Fruit fly (Drosophila melanogaster) whole organism, embryonic: ENCODE results near the gene Sgs1.

Source experiments
- CG12942 ChIP-seq: fragments of 200-800 bp; sonication (Bioruptor generic); optimal IDR thresholded peaks from 3 replicates; lab custom pipeline; 2016; ENCODE audit warnings: missing biosample characterization, missing genetic modification characterization
- CG13123 ChIP-seq: fragments of 200-800 bp; sonication (Bioruptor generic); optimal IDR thresholded peaks from 2 replicates; lab custom pipeline; 2016; ENCODE audit warnings: missing biosample characterization, missing genetic modification characterization
- CG14860 ChIP-seq: fragments of 200-800 bp; sonication (Bioruptor generic); IDR thresholded peaks from 3 replicates; pipeline ENCODE4 v1.3.6; 2022; ENCODE audit warnings: missing biosample characterization, missing genetic modification characterization; ENCODE audit not compliant: partially characterized antibody
- CG15696 ChIP-seq: fragments of 200-800 bp; sonication (Bioruptor generic); optimal IDR thresholded peaks from 2 replicates; lab custom pipeline; 2019; ENCODE audit warnings: missing biosample characterization, mild to moderate bottlenecking, missing genetic modification characterization, moderate library complexity
- CG1647 ChIP-seq: fragments of 200-800 bp; sonication (Bioruptor generic); optimal IDR thresholded peaks from 3 replicates; lab custom pipeline; 2016; ENCODE audit warnings: missing biosample characterization, missing genetic modification characterization
- CG16863 ChIP-seq: fragments of 200-800 bp; sonication (Bioruptor generic); optimal IDR thresholded peaks from 3 replicates; lab custom pipeline; 2016; ENCODE audit warnings: missing biosample characterization, missing genetic modification characterization
- CG17802 ChIP-seq: fragments of 200-800 bp; sonication (Bioruptor generic); optimal IDR thresholded peaks from 2 replicates; lab custom pipeline; 2018; ENCODE audit warnings: missing biosample characterization, mild to moderate bottlenecking, missing genetic modification characterization, moderate library complexity
- CG18476 ChIP-seq: fragments of 200-800 bp; sonication (Bioruptor generic); optimal IDR thresholded peaks from 2 replicates; lab custom pipeline; 2016; ENCODE audit warnings: missing biosample characterization, mild to moderate bottlenecking, missing genetic modification characterization
- CG2712 ChIP-seq: fragments of 200-800 bp; optimal IDR thresholded peaks from 3 replicates; lab custom pipeline; 2019; ENCODE audit warnings: missing biosample characterization, mild to moderate bottlenecking, missing genetic modification characterization, moderate library complexity
- CG30431 ChIP-seq: fragments of 200-800 bp; sonication (Bioruptor generic); optimal IDR thresholded peaks from 2 replicates; lab custom pipeline; 2017; ENCODE audit warnings: missing biosample characterization, missing genetic modification characterization
- CG3163 ChIP-seq: fragments of 200-800 bp; sonication (Bioruptor generic); optimal IDR thresholded peaks from 3 replicates; lab custom pipeline; 2016; ENCODE audit warnings: missing biosample characterization, missing genetic modification characterization
- CG3838 ChIP-seq: fragments of 200-800 bp; sonication (Bioruptor generic); optimal IDR thresholded peaks from 3 replicates; lab custom pipeline; 2016; ENCODE audit warnings: missing biosample characterization, missing genetic modification characterization
- CG3847 ChIP-seq: fragments of 200-800 bp; sonication (Bioruptor generic); IDR thresholded peaks from 2 replicates; pipeline ENCODE4 v1.3.6; 2022; ENCODE audit warnings: missing biosample characterization, missing genetic modification characterization
- CG4404 ChIP-seq: fragments of 200-800 bp; sonication (Bioruptor generic); IDR thresholded peaks from 2 replicates; pipeline ENCODE4 v1.3.6; 2022; ENCODE audit warnings: missing biosample characterization, missing genetic modification characterization
- CG8478 ChIP-seq: fragments of >200 bp; optimal IDR thresholded peaks from 2 replicates; lab custom pipeline; 2018
- CG8924 ChIP-seq: fragments of 200-800 bp; optimal IDR thresholded peaks from 3 replicates; lab custom pipeline; 2019; ENCODE audit warnings: missing biosample characterization, mild to moderate bottlenecking, missing genetic modification characterization, moderate library complexity
- CG9215 ChIP-seq: fragments of 200-800 bp; sonication (Bioruptor generic); IDR thresholded peaks from 2 replicates; pipeline ENCODE4 v1.3.6; 2022; ENCODE audit warnings: missing biosample characterization, missing genetic modification characterization
- CG9727 ChIP-seq: fragments of 200-800 bp; sonication (Bioruptor generic); optimal IDR thresholded peaks from 3 replicates; lab custom pipeline; 2017; ENCODE audit warnings: missing biosample characterization, mild to moderate bottlenecking, missing genetic modification characterization
- CG9817 ChIP-seq: fragments of 200-800 bp; sonication (Bioruptor generic); optimal IDR thresholded peaks from 2 replicates; lab custom pipeline; 2018; ENCODE audit warnings: missing biosample characterization, mild to moderate bottlenecking, missing genetic modification characterization, moderate library complexity
- CkIIα-i1 ChIP-seq: fragments of 200-800 bp; sonication (Bioruptor generic); IDR thresholded peaks from 2 replicates; pipeline ENCODE4 v1.3.6; 2022; ENCODE audit warnings: missing biosample characterization, missing genetic modification characterization
- CoRest ChIP-seq: fragments of 200-800 bp; sonication (Bioruptor generic); optimal IDR thresholded peaks from 3 replicates; lab custom pipeline; 2018; ENCODE audit warnings: missing biosample characterization, mild to moderate bottlenecking, missing genetic modification characterization, moderate library complexity
- Dref ChIP-seq: fragments of 200-800 bp; sonication (Bioruptor generic); IDR thresholded peaks from 2 replicates; pipeline ENCODE4 v1.3.6; 2022; ENCODE audit warnings: missing biosample characterization, missing genetic modification characterization
- Hr39 ChIP-seq: fragments of >200 bp; optimal IDR thresholded peaks from 2 replicates; lab custom pipeline; 2017
- Max ChIP-seq: fragments of 200-800 bp; sonication (Bioruptor generic); optimal IDR thresholded peaks from 2 replicates; lab custom pipeline; 2016; ENCODE audit warnings: missing biosample characterization, mild to moderate bottlenecking, missing genetic modification characterization
- Mrtf ChIP-seq: fragments of 200-800 bp; sonication (Bioruptor generic); IDR thresholded peaks from 3 replicates; pipeline ENCODE4 v1.3.6; 2022; ENCODE audit warnings: missing biosample characterization, missing genetic modification characterization
- NC2β ChIP-seq: fragments of 200-800 bp; sonication (Bioruptor generic); optimal IDR thresholded peaks from 2 replicates; lab custom pipeline; 2016; ENCODE audit warnings: missing biosample characterization, missing genetic modification characterization
- Nf-YB ChIP-seq: fragments of 200-800 bp; sonication (Bioruptor generic); optimal IDR thresholded peaks from 3 replicates; lab custom pipeline; 2019; ENCODE audit warnings: missing biosample characterization, mild to moderate bottlenecking, missing genetic modification characterization, moderate library complexity
- Nf-YC ChIP-seq: fragments of 200-800 bp; optimal IDR thresholded peaks from 3 replicates; lab custom pipeline; 2019; ENCODE audit warnings: missing biosample characterization, mild to moderate bottlenecking, missing genetic modification characterization, moderate library complexity
- Sry-β ChIP-seq: fragments of 200-800 bp; sonication (Bioruptor generic); optimal IDR thresholded peaks from 2 replicates; lab custom pipeline; 2018; ENCODE audit warnings: missing biosample characterization, mild to moderate bottlenecking, missing genetic modification characterization, moderate library complexity
- Stat92E ChIP-seq, 3 experiments: fragments of >200 bp in 2 of 3; fragments of 200-800 bp in 1 of 3; sonication (Bioruptor generic) in 1 of 3; optimal IDR thresholded peaks; 2 replicates each; lab custom pipeline; 2017 to 2019; ENCODE audit warnings: missing biosample characterization in 3 of 3, missing genetic modification characterization in 3 of 3, mild to moderate bottlenecking in 1 of 3, moderate library complexity in 1 of 3
- TFAM ChIP-seq: fragments of 200-800 bp; sonication (Bioruptor generic); optimal IDR thresholded peaks from 2 replicates; lab custom pipeline; 2017; ENCODE audit warnings: missing biosample characterization, missing genetic modification characterization, inconsistent platforms
- Taf1 ChIP-seq: fragments of 200-800 bp; sonication (Bioruptor generic); IDR thresholded peaks from 2 replicates; pipeline ENCODE4 v1.3.6; 2022; ENCODE audit warnings: missing biosample characterization, missing genetic modification characterization
- YL-1 ChIP-seq: fragments of 200-800 bp; sonication (Bioruptor generic); optimal IDR thresholded peaks from 3 replicates; lab custom pipeline; 2017; ENCODE audit warnings: missing biosample characterization, mild to moderate bottlenecking, missing genetic modification characterization
- abd-A ChIP-seq: fragments of 200-800 bp; sonication (Bioruptor generic); optimal IDR thresholded peaks from 3 replicates; lab custom pipeline; 2019; ENCODE audit warnings: missing biosample characterization, mild to moderate bottlenecking, missing genetic modification characterization, moderate library complexity
- ac ChIP-seq: fragments of 200-800 bp; sonication (Bioruptor generic); optimal IDR thresholded peaks from 3 replicates; lab custom pipeline; 2017; ENCODE audit warnings: missing biosample characterization, mild to moderate bottlenecking, missing genetic modification characterization
- chm ChIP-seq: fragments of 200-800 bp; sonication (Bioruptor generic); IDR thresholded peaks from 2 replicates; pipeline ENCODE4 v1.3.6; 2022; ENCODE audit warnings: missing biosample characterization, missing genetic modification characterization
- crc ChIP-seq: fragments of 200-800 bp; sonication (Bioruptor generic); optimal IDR thresholded peaks from 2 replicates; lab custom pipeline; 2016; ENCODE audit warnings: missing biosample characterization, missing genetic modification characterization
- eve ChIP-seq, 2 experiments: fragments of >200 bp; optimal IDR thresholded peaks; 2 replicates each; lab custom pipeline; 2017; ENCODE audit warnings: missing biosample characterization in 2 of 2, missing genetic modification characterization in 2 of 2
- exex ChIP-seq: fragments of 200-800 bp; sonication (Bioruptor generic); optimal IDR thresholded peaks from 4 replicates; lab custom pipeline; 2018; ENCODE audit warnings: missing biosample characterization, mild to moderate bottlenecking, missing genetic modification characterization, moderate library complexity
- fd96Cb ChIP-seq: fragments of 200-800 bp; sonication (Bioruptor generic); optimal IDR thresholded peaks from 2 replicates; lab custom pipeline; 2018; ENCODE audit warnings: missing biosample characterization, mild to moderate bottlenecking, missing genetic modification characterization, moderate library complexity
- hkb ChIP-seq, 2 experiments: fragments of 200-800 bp in 1 of 2; fragments of >200 bp in 1 of 2; sonication (Bioruptor generic) in 1 of 2; IDR thresholded peaks in 1 of 2; optimal IDR thresholded peaks in 1 of 2; 2 replicates each; pipeline versions ENCODE4 v1.3.6 to Lab custom; 2017 to 2022; ENCODE audit warnings: missing biosample characterization in 1 of 2, missing genetic modification characterization in 1 of 2
- inv ChIP-seq: fragments of 200-800 bp; sonication (Bioruptor generic); IDR thresholded peaks from 2 replicates; pipeline ENCODE4 v1.3.6; 2022; ENCODE audit warnings: missing biosample characterization, missing genetic modification characterization; ENCODE audit not compliant: partially characterized antibody
- jumu ChIP-seq: fragments of 200-800 bp; sonication (Bioruptor generic); optimal IDR thresholded peaks from 3 replicates; lab custom pipeline; 2016; ENCODE audit warnings: missing biosample characterization, missing genetic modification characterization
- kni ChIP-seq: fragments of 200-800 bp; sonication (Bioruptor generic); optimal IDR thresholded peaks from 3 replicates; lab custom pipeline; 2017; ENCODE audit warnings: mild to moderate bottlenecking, missing biosample characterization, missing genetic modification reagents, missing genetic modification characterization
- prd ChIP-seq, 3 experiments: fragments of >200 bp in 2 of 3; fragments of 200-800 bp in 1 of 3; sonication (Bioruptor generic) in 1 of 3; optimal IDR thresholded peaks in 2 of 3; IDR thresholded peaks in 1 of 3; 2 replicates in 2 of 3; 3 replicates in 1 of 3; pipeline versions ENCODE4 v1.3.6 to Lab custom; 2017 to 2022; ENCODE audit warnings: missing biosample characterization in 1 of 3, missing genetic modification characterization in 1 of 3
- sd ChIP-seq: fragments of 200-800 bp; sonication (Bioruptor generic); optimal IDR thresholded peaks from 3 replicates; lab custom pipeline; 2018; ENCODE audit warnings: missing biosample characterization, mild to moderate bottlenecking, missing genetic modification characterization, moderate library complexity
- toy ChIP-seq: fragments of 200-800 bp; sonication (Bioruptor generic); IDR thresholded peaks from 2 replicates; pipeline ENCODE4 v1.3.6; 2022; ENCODE audit warnings: missing biosample characterization, missing genetic modification characterization
- tup ChIP-seq: fragments of 200-800 bp; sonication (Bioruptor generic); optimal IDR thresholded peaks from 2 replicates; lab custom pipeline; 2016; ENCODE audit warnings: missing biosample characterization, mild to moderate bottlenecking, missing genetic modification characterization, moderate library complexity
- unc-4 ChIP-seq: fragments of 200-800 bp; sonication (Bioruptor generic); IDR thresholded peaks from 2 replicates; pipeline ENCODE4 v1.3.6; 2022; ENCODE audit warnings: missing biosample characterization, missing genetic modification characterization; ENCODE audit not compliant: partially characterized antibody
- zen ChIP-seq: fragments of 200-800 bp; sonication (Bioruptor generic); optimal IDR thresholded peaks from 3 replicates; lab custom pipeline; 2018; ENCODE audit warnings: missing biosample characterization, mild to moderate bottlenecking, missing genetic modification characterization, moderate library complexity

Sgs1 gene

dm6 chr2L:4891914-4892469 is 45.2 kb upstream of the Sgs1 start, which contains the start of gene CG3036 (continued):
- TF ChIP-seq Nf-YB (GFP tag; lab: Kevin White, UChicago) (peak; percentile 31), kni (peak; percentile 42), CG4404 (GFP tag; lab: Robert Waterston, UW) (no peak), CG12942 (GFP tag; lab: Kevin White, UChicago) (no peak), CG3163 (GFP tag; lab: Kevin White, UChicago) (peak; percentile 55), YL-1 (GFP tag; lab: Kevin White, UChicago) (peak; percentile 9), CG1647 (GFP tag; lab: Kevin White, UChicago) (no peak), hkb (optimal IDR thresholded peaks at IDR 0.05; lab: Kevin White, UChicago) (no peak), hkb (GFP tag; IDR thresholded peaks at IDR 0.05; lab: Robert Waterston, UW) (no peak; the same call in none of the 2 replicates), Hr39 (lab: Kevin White, UChicago) (no peak), chm (peak; percentile 85), tup (no peak), jumu (GFP tag; lab: Kevin White, UChicago) (no peak), NC2β (GFP tag; lab: Kevin White, UChicago) (peak; percentile 43), eve (GFP tag; optimal IDR thresholded peaks at IDR 0.05; lab: Kevin White, UChicago) (no peak), CG8478 (lab: Kevin White, UChicago) (no peak), prd (optimal IDR thresholded peaks at IDR 0.05; lab: Kevin White, UChicago) (no peak), prd (GFP tag; IDR thresholded peaks at IDR 0.05; lab: Robert Waterston, UW) (0 out of 3 replicates have a peak, but pooled peaks have one; percentile 22), CG9817 (tag; lab: Kevin White, UChicago) (no peak), Dref (GFP tag; lab: Robert Waterston, UW) (no peak), CG30431 (GFP tag; lab: Kevin White, UChicago) (no peak), sd (tag; lab: Kevin White, UChicago) (peak; percentile 62), zen (tag; lab: Kevin White, UChicago) (no peak), CG15696 (tag; lab: Kevin White, UChicago) (peak; percentile 3), Nf-YC (peak; percentile 28), Sry-β (GFP tag; lab: Kevin White, UChicago) (no peak), Mrtf (GFP tag; lab: Robert Waterston, UW) (no peak), CG9215 (GFP tag; lab: Robert Waterston, UW) (no peak), CG14860 (GFP tag; lab: Robert Waterston, UW) (no peak), CG3838 (peak; percentile 23), CG3847 (GFP tag; lab: Robert Waterston, UW) (no peak), abd-A (tag; lab: Kevin White, UChicago) (peak; percentile 56), toy (GFP tag; lab: Robert Waterston, UW) (no peak), CG9727 (peak; percentile 48), fd96Cb (tag; lab: Kevin White, UChicago) (no peak), CG8924 (tag; lab: Kevin White, UChicago) (peak; percentile 77), ac (GFP tag; lab: Kevin White, UChicago) (peak; percentile 49), CoRest (tag; lab: Kevin White, UChicago) (no peak), unc-4 (GFP tag; lab: Robert Waterston, UW) (peak; percentile 55), CG18476 (GFP tag; lab: Kevin White, UChicago) (no peak), exex (no peak), Taf1 (no peak), inv (GFP tag; lab: Robert Waterston, UW) (no peak), CkIIα-i1 (GFP tag; lab: Robert Waterston, UW) (no peak), TFAM (GFP tag; lab: Kevin White, UChicago) (no peak), CG13123 (GFP tag; lab: Kevin White, UChicago) (no peak), CG2712 (tag; lab: Kevin White, UChicago) (peak; percentile 58), CG17802 (tag; lab: Kevin White, UChicago) (no peak), Stat92E (GFP tag; optimal IDR thresholded peaks at IDR 0.05; lab: Kevin White, UChicago) (peak in 1 of 3 experiments; percentile 81), CG16863 (GFP tag; lab: Kevin White, UChicago) (no peak), Max (peak; percentile 23), crc (no peak)
